Fruit fly (Drosophila melanogaster): Measurements from ENCODE around the gene bun.

The bun gene

dm6 chr2L:12545335-12546025 is 931 bp downstream of the bun start:
- peak; percentile 24 for TF ChIP-seq CG17801 (GFP tag; optimal IDR thresholded peaks at IDR 0.05; ENCODE audit: partially characterized antibody)

- no peak for TF ChIP-seq CG17801 (GFP tag; optimal IDR thresholded peaks at IDR 0.05; ENCODE audit: partially characterized antibody)
These were observed 2.6 kb downstream of the bun start for dm6 chr2L:12543851-12544250.

dm6 chr2L:12543107-12543615 is 3.2 kb downstream of the bun start:
- TF ChIP-seq CG17801 (GFP tag; optimal IDR thresholded peaks at IDR 0.05; ENCODE audit: partially characterized antibody) = no peak

dm6 chr2L:12542018-12542417 is 4.4 kb downstream of the bun start:
- peak; percentile 50 for TF ChIP-seq CG17801 (GFP tag; optimal IDR thresholded peaks at IDR 0.05; ENCODE audit: partially characterized antibody)

- no peak for TF ChIP-seq CG17801 (GFP tag; optimal IDR thresholded peaks at IDR 0.05; ENCODE audit: partially characterized antibody)
These were observed 6.2 kb downstream of the bun start for dm6 chr2L:12540246-12540645.

- TF ChIP-seq CG17801 (GFP tag; optimal IDR thresholded peaks at IDR 0.05; ENCODE audit: partially characterized antibody) = no peak
These were observed 7.1 kb downstream of the bun start for dm6 chr2L:12539334-12539733.

- TF ChIP-seq CG17801 (GFP tag; optimal IDR thresholded peaks at IDR 0.05; ENCODE audit: partially characterized antibody) = peak; percentile 10
These were observed 10.8 kb downstream of the bun start for dm6 chr2L:12535637-12536038.

dm6 chr2L:12533671-12534402 is 12.6 kb downstream of the bun start:
- no peak for TF ChIP-seq CG17801 (GFP tag; optimal IDR thresholded peaks at IDR 0.05; ENCODE audit: partially characterized antibody)

- TF ChIP-seq CG17801 (GFP tag; optimal IDR thresholded peaks at IDR 0.05; ENCODE audit: partially characterized antibody) = no peak
These were observed 13.8 kb downstream of the bun start for dm6 chr2L:12532628-12533027.

- no peak for TF ChIP-seq CG17801 (GFP tag; optimal IDR thresholded peaks at IDR 0.05; ENCODE audit: partially characterized antibody)
These were observed 16.2 kb downstream of the bun start for dm6 chr2L:12529949-12530849.

dm6 chr2L:12529029-12529948 is 17.1 kb downstream of the bun start:
- TF ChIP-seq CG17801 (GFP tag; optimal IDR thresholded peaks at IDR 0.05; ENCODE audit: partially characterized antibody) = no peak

dm6 chr2L:12528376-12528775 is 18.0 kb downstream of the bun start:
- TF ChIP-seq CG17801 (GFP tag; optimal IDR thresholded peaks at IDR 0.05; ENCODE audit: partially characterized antibody) = no peak

- TF ChIP-seq CG17801 (GFP tag; optimal IDR thresholded peaks at IDR 0.05; ENCODE audit: partially characterized antibody) = no peak
These were observed 18.8 kb downstream of the bun start for dm6 chr2L:12527590-12527989.

- TF ChIP-seq CG17801 (GFP tag; optimal IDR thresholded peaks at IDR 0.05; ENCODE audit: partially characterized antibody) = no peak
These were observed 22.3 kb downstream of the bun start for dm6 chr2L:12524139-12524538.
